Worm (Caenorhabditis elegans): ENCODE measurements around the gene C06B8.2.

The C06B8.2 gene

DNA sequence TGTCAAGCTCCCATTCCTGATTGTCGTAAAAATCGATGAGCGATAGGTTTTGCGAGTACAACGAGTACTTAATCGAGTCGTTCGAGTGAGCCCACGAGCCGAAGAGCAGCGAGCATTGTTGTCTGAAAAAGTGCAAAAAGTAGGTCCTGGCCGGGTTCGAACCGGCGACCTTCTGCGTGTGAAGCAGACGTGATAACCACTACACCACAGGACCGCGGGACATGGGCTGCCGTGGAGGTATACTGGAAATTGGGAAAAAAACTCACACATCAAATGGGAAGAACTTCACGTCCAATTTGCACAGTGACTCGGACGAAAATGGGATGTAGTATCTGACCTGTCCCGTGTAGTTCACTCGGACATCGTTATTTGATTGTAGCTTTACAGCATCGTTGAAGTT lies 36.8 kb upstream of the C06B8.2 start (continued):
- TF ChIP-seq lir-3 (tag; optimal IDR thresholded peaks at IDR 0.05) (no peak), tag-97 (GFP tag; IDR thresholded peaks at IDR 0.05) (no peak), saeg-2 (GFP tag; IDR thresholded peaks at IDR 0.05) (no peak), fos-1 (tag; optimal IDR thresholded peaks at IDR 0.05) (no peak), mxl-3 (GFP tag; optimal IDR thresholded peaks at IDR 0.05) (no peak), arid-1 (GFP tag; conservative IDR thresholded peaks at IDR 0.05) (no peak), madf-9 (GFP tag; conservative IDR thresholded peaks at IDR 0.05) (peak; percentile 52; the same call in 1 of the 2 replicates), pqm-1 (tag; optimal IDR thresholded peaks at IDR 0.05) (no peak), egl-27 (tag; optimal IDR thresholded peaks at IDR 0.05) (no peak), mdt-29 (GFP tag; IDR thresholded peaks at IDR 0.05) (no peak), mes-2 (tag; optimal IDR thresholded peaks at IDR 0.05; ENCODE audit: poor library complexity, severe bottlenecking) (peak; percentile 34), ama-1 (optimal IDR thresholded peaks at IDR 0.05) (no peak), ceh-62 (tag; optimal IDR thresholded peaks at IDR 0.05) (no peak), hif-1 (tag; optimal IDR thresholded peaks at IDR 0.05) (no peak), ZK546.5 (tag; optimal IDR thresholded peaks at IDR 0.05) (no peak), F10B5.3 (tag; optimal IDR thresholded peaks at IDR 0.05) (no peak), nhr-28 (tag; optimal IDR thresholded peaks at IDR 0.05) (no peak), ceh-44 (GFP tag; IDR thresholded peaks at IDR 0.05) (no peak), set-16 (GFP tag; IDR thresholded peaks at IDR 0.05) (0 out of 2 replicates have a peak, but pooled peaks have one; percentile 14), dmd-8 (GFP tag; IDR thresholded peaks at IDR 0.05) (no peak), jun-1 (tag; optimal IDR thresholded peaks at IDR 0.05) (no peak), F26F4.8 (GFP tag; conservative IDR thresholded peaks at IDR 0.05) (no peak), Y105C5A.15 (GFP tag; IDR thresholded peaks at IDR 0.05) (0 out of 2 replicates have a peak, but pooled peaks have one; percentile 19), nhr-42 (GFP tag; IDR thresholded peaks at IDR 0.05) (no peak), daf-12 (tag; optimal IDR thresholded peaks at IDR 0.05) (no peak), F37D6.2 (tag; optimal IDR thresholded peaks at IDR 0.05) (no peak), dmd-9 (GFP tag; IDR thresholded peaks at IDR 0.05) (no peak), nhr-77 (tag; optimal IDR thresholded peaks at IDR 0.05) (no peak), madf-5 (GFP tag; IDR thresholded peaks at IDR 0.05) (0 out of 4 replicates have a peak, but pooled peaks of 1 of the 2 experiments have one; percentile 54), dmd-6 (GFP tag; IDR thresholded peaks at IDR 0.05) (peak; percentile 48), dpl-1 (GFP tag; optimal IDR thresholded peaks at IDR 0.05) (no peak), unc-130 (GFP tag; optimal IDR thresholded peaks at IDR 0.05) (no peak), spr-3 (GFP tag; optimal IDR thresholded peaks at IDR 0.05) (no peak), skn-1 (tag; optimal IDR thresholded peaks at IDR 0.05) (no peak), nhr-6 (tag; optimal IDR thresholded peaks at IDR 0.05) (no peak), lim-7 (GFP tag; IDR thresholded peaks at IDR 0.05) (peak; percentile 52; the same call in 1 of the 2 replicates), pha-4 (GFP tag; IDR thresholded peaks at IDR 0.05) (no peak), pha-4 (tag; optimal IDR thresholded peaks at IDR 0.05) (no peak), ceh-20 (GFP tag; IDR thresholded peaks at IDR 0.05) (no peak), lin-15B (tag; optimal IDR thresholded peaks at IDR 0.05) (no peak), mxl-2 (GFP tag; conservative IDR thresholded peaks at IDR 0.05) (0 out of 2 replicates have a peak, but pooled peaks have one; percentile 36), nhr-10 (tag; optimal IDR thresholded peaks at IDR 0.05) (no peak), gei-8 (GFP tag; optimal IDR thresholded peaks at IDR 0.05) (no peak), D1046.2 (GFP tag; IDR thresholded peaks at IDR 0.05) (peak; percentile 88), nhr-237 (tag; optimal IDR thresholded peaks at IDR 0.05) (no peak), nhr-11 (tag; optimal IDR thresholded peaks at IDR 0.05) (no peak), fkh-10 (GFP tag; optimal IDR thresholded peaks at IDR 0.05) (no peak), attf-4 (tag; optimal IDR thresholded peaks at IDR 0.05) (no peak), aly-2 (tag; optimal IDR thresholded peaks at IDR 0.05) (no peak), aha-1 (tag) (no peak), vab-7 (GFP tag; IDR thresholded peaks at IDR 0.05) (peak; percentile 59), lsy-2 (tag; optimal IDR thresholded peaks at IDR 0.05) (no peak), egl-43 (GFP tag; IDR thresholded peaks at IDR 0.05) (peak; percentile 77), ctbp-1 (GFP tag; IDR thresholded peaks at IDR 0.05) (no peak)

All from whole organism, L4 larva.